Fruit fly (Drosophila melanogaster): Measurements from ENCODE around the gene Prp4k.
A peak's percentile ranks its signal among the peaks of the same experiment; 100 is the strongest.

Prp4k gene

DNA sequence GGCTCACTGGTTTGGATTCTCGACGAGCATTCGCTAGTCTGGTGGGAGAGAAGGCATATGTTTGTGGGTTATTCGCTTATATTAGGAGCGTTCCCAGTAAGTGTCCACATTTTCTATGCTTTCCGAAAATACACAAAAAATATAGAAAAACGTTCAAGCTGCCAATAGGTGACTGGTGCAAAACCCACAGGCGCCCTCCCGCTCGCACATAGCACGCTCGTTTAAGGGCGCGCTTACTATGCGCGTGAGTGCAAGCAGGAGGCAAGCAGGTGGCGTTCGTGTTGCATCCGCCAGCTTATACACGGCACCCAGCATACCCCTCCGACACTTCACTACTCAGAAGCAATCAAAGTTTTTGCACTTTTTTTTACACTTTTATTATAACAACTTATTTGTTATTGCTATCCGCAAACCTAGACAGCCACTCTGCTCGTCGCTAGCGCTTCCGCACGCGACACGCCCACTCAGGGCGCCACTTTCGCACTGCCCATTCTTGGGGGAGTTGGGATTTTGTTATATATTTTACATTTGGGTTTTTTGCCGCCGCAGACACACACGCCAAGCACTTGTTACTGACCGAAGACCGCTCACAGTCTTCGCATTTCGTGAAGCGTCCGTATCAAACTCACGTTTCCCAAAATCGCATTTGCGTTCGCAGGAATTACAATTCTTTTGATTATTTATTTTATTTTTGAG, 12.1 kb downstream of the Prp4k start (continued):
- peak; percentile 61 for TF ChIP-seq nmo (GFP tag; optimal IDR thresholded peaks at IDR 0.05)
- TF ChIP-seq bigmax (GFP tag; optimal IDR thresholded peaks at IDR 0.05): no peak
- TF ChIP-seq da (GFP tag; optimal IDR thresholded peaks at IDR 0.05): no peak
- TF ChIP-seq CG14667 (GFP tag; IDR thresholded peaks at IDR 0.05): no peak
- TF ChIP-seq ind (GFP tag; optimal IDR thresholded peaks at IDR 0.05): no peak
- no peak for TF ChIP-seq NfI (GFP tag; optimal IDR thresholded peaks at IDR 0.05)
- TF ChIP-seq gfzf (GFP tag; optimal IDR thresholded peaks at IDR 0.05): peak; percentile 2
- peak; percentile 32 for TF ChIP-seq fu2 (GFP tag; optimal IDR thresholded peaks at IDR 0.05)
- peak; percentile 78; the same call in 1 of the 2 replicates for TF ChIP-seq CG42726 (GFP tag; IDR thresholded peaks at IDR 0.05; ENCODE audit: partially characterized antibody)
- peak; percentile 7 for TF ChIP-seq CG4820 (GFP tag; optimal IDR thresholded peaks at IDR 0.05)
- no peak for TF ChIP-seq nom (GFP tag; optimal IDR thresholded peaks at IDR 0.05)
- TF ChIP-seq CG10267 (tag; optimal IDR thresholded peaks at IDR 0.05): no peak
- TF ChIP-seq disco-r (GFP tag; optimal IDR thresholded peaks at IDR 0.05): no peak
- TF ChIP-seq CG16813 (GFP tag; IDR thresholded peaks at IDR 0.05; ENCODE audit: partially characterized antibody): peak; percentile 31; the same call in 2 of the 3 replicates
- TF ChIP-seq CG10147 (GFP tag; optimal IDR thresholded peaks at IDR 0.05): no peak
- TF ChIP-seq CG12769 (tag; optimal IDR thresholded peaks at IDR 0.05): no peak
- peak; percentile 7 for TF ChIP-seq ac (GFP tag; optimal IDR thresholded peaks at IDR 0.05)
- TF ChIP-seq mirr (GFP tag; optimal IDR thresholded peaks at IDR 0.05): no peak
- no peak for TF ChIP-seq peb (GFP tag; IDR thresholded peaks at IDR 0.05)
- TF ChIP-seq ara (GFP tag; IDR thresholded peaks at IDR 0.05): no peak
- TF ChIP-seq rib (GFP tag; IDR thresholded peaks at IDR 0.05): peak; percentile 33; the same call in 1 of the 2 replicates
- peak; percentile 27 for TF ChIP-seq Dp (GFP tag; optimal IDR thresholded peaks at IDR 0.05)
- TF ChIP-seq CG2712 (tag; optimal IDR thresholded peaks at IDR 0.05): no peak
- TF ChIP-seq CG17328 (GFP tag; IDR thresholded peaks at IDR 0.05): no peak
- TF ChIP-seq pfk (GFP tag; optimal IDR thresholded peaks at IDR 0.05): no peak
- no peak for TF ChIP-seq kay (GFP tag; optimal IDR thresholded peaks at IDR 0.05)
- TF ChIP-seq hb (GFP tag; IDR thresholded peaks at IDR 0.05; ENCODE audit: partially characterized antibody): peak; percentile 30; the same call in 1 of the 3 replicates
- peak; percentile 42; the same call in 1 of the 2 replicates for TF ChIP-seq Nf-YA (GFP tag; IDR thresholded peaks at IDR 0.05)
- peak; percentile 67; the same call in 2 of the 3 replicates for TF ChIP-seq ken (GFP tag; IDR thresholded peaks at IDR 0.05)
- TF ChIP-seq insv (GFP tag; optimal IDR thresholded peaks at IDR 0.05): no peak
- peak; percentile 42; the same call in 2 of the 3 replicates for TF ChIP-seq knrl (GFP tag; IDR thresholded peaks at IDR 0.05; ENCODE audit: partially characterized antibody)
- TF ChIP-seq Sin3A (optimal IDR thresholded peaks at IDR 0.05): peak; percentile 44
- TF ChIP-seq CG9797 (GFP tag; optimal IDR thresholded peaks at IDR 0.05): peak; percentile 13
- no peak; the same call in 2 of the 3 replicates for TF ChIP-seq CG14860 (GFP tag; IDR thresholded peaks at IDR 0.05; ENCODE audit: partially characterized antibody)
- no peak for TF ChIP-seq Blimp-1 (GFP tag; optimal IDR thresholded peaks at IDR 0.05)
- TF ChIP-seq CG2678 (tag; optimal IDR thresholded peaks at IDR 0.05): no peak
- TF ChIP-seq Meics (GFP tag; optimal IDR thresholded peaks at IDR 0.05): no peak
- no peak for TF ChIP-seq gt (GFP tag; IDR thresholded peaks at IDR 0.05)
- no peak for TF ChIP-seq Poxn (GFP tag; IDR thresholded peaks at IDR 0.05)
- TF ChIP-seq slbo (GFP tag; IDR thresholded peaks at IDR 0.05): peak; percentile 62
- TF ChIP-seq CG34224 (GFP tag; IDR thresholded peaks at IDR 0.05; ENCODE audit: partially characterized antibody): peak; percentile 33; the same call in 2 of the 3 replicates
- peak; percentile 54; the same call in 1 of the 2 replicates for TF ChIP-seq Bgb (GFP tag; IDR thresholded peaks at IDR 0.05; ENCODE audit: partially characterized antibody)
- TF ChIP-seq NFAT (GFP tag; IDR thresholded peaks at IDR 0.05): peak; percentile 31; the same call in 1 of the 2 replicates
- no peak for TF ChIP-seq CG17385 (GFP tag; optimal IDR thresholded peaks at IDR 0.05)
- TF ChIP-seq Bteb2 (GFP tag; optimal IDR thresholded peaks at IDR 0.05): no peak
- TF ChIP-seq ssp (GFP tag; IDR thresholded peaks at IDR 0.05): no peak
- TF ChIP-seq gsb-n (tag; optimal IDR thresholded peaks at IDR 0.05): no peak
- no peak for TF ChIP-seq CG1602 (GFP tag; optimal IDR thresholded peaks at IDR 0.05)
- TF ChIP-seq cas (GFP tag; IDR thresholded peaks at IDR 0.05): 0 out of 2 replicates have a peak, but pooled peaks have one; percentile 5

Data from whole organism, embryonic.